Worm (Caenorhabditis elegans): Measurements from ENCODE around the gene zig-4.

DNA sequence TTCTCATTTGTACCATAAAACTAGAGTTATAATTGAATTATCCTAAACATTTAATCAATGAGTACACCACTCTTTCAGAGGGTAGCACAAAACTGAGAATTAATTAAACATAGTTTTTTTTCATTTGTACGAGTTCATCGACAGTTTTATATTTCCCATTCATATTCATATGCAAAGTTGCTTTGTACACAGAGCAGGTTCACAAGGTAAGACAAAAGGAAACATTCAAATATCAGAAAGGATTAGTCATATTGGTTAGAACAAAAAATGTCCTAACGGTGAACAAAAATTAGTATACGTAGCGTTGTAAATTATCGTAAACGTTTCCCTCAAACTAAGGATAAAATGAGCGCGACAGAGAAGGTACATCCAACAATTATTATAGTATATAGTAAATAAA, 43.9 kb upstream of the zig-4 start:
- TF ChIP-seq dao-5 (tag; optimal IDR thresholded peaks at IDR 0.05), result no peak
- no peak for TF ChIP-seq him-1 (tag; optimal IDR thresholded peaks at IDR 0.05)
- no peak for TF ChIP-seq W03F9.2 (tag; optimal IDR thresholded peaks at IDR 0.05)

Data from whole organism, L4/young adult.